Worm (Caenorhabditis elegans) whole organism, young adult: ENCODE results near the gene Y54G2A.7.
A peak's percentile ranks its signal among the peaks of the same experiment; 100 is the strongest.

Experiments used
- B0336.3 ChIP-seq: fragments of 200-800 bp; sonication (Bioruptor generic); IDR thresholded peaks from 2 replicates; pipeline ENCODE4 v1.3.6; 2022; ENCODE audit warnings: missing genetic modification characterization, missing compliant biosample characterization
- C06A6.2 ChIP-seq: fragments of 200-800 bp; sonication (Bioruptor generic); conservative IDR thresholded peaks from 2 replicates; pipeline ENCODE4 v1.3.6; 2022; ENCODE audit warnings: missing genetic modification characterization, missing compliant biosample characterization
- F10E7.11 ChIP-seq: sonication (generic microtip); optimal IDR thresholded peaks from 2 replicates; lab custom pipeline; 2017; ENCODE audit warnings: mild to moderate bottlenecking, missing genetic modification characterization, moderate library complexity, missing compliant biosample characterization
- F23B12.7 ChIP-seq: sonication (generic microtip); optimal IDR thresholded peaks from 2 replicates; lab custom pipeline; 2017; ENCODE audit warnings: missing genetic modification characterization, mild to moderate bottlenecking, missing compliant biosample characterization, antibody characterized with exemption, moderate library complexity; ENCODE audit not compliant: insufficient read depth
- F39B2.1 ChIP-seq: fragments of 200-800 bp; sonication (Bioruptor generic); IDR thresholded peaks from 2 replicates; pipeline ENCODE4 v1.3.6; 2022; ENCODE audit warnings: missing genetic modification reagents, missing genetic modification characterization, missing compliant biosample characterization
- F49E8.2 ChIP-seq: sonication (generic microtip); optimal IDR thresholded peaks from 3 replicates; lab custom pipeline; 2017; ENCODE audit warnings: missing genetic modification characterization, mild to moderate bottlenecking, missing compliant biosample characterization, antibody characterized with exemption, moderate library complexity; ENCODE audit not compliant: insufficient read depth
- F57A8.1 ChIP-seq: fragments of 200-800 bp; sonication (Bioruptor generic); optimal IDR thresholded peaks from 2 replicates; lab custom pipeline; 2018; ENCODE audit warnings: mild to moderate bottlenecking, missing genetic modification characterization, moderate library complexity, missing compliant biosample characterization
- K11D2.4 ChIP-seq: fragments of 200-800 bp; sonication (Bioruptor generic); IDR thresholded peaks from 2 replicates; pipeline ENCODE4 v1.3.6; 2022; ENCODE audit warnings: missing genetic modification reagents, missing genetic modification characterization, missing compliant biosample characterization
- K12H6.12 ChIP-seq: fragments of 200-800 bp; sonication (Bioruptor generic); optimal IDR thresholded peaks from 2 replicates; lab custom pipeline; 2018; ENCODE audit warnings: mild to moderate bottlenecking, missing genetic modification characterization, missing compliant biosample characterization
- T26A5.8 ChIP-seq: sonication (generic microtip); optimal IDR thresholded peaks from 2 replicates; lab custom pipeline; 2016; ENCODE audit warnings: missing genetic modification characterization, missing compliant biosample characterization
- Y67H2A.10 ChIP-seq: fragments of 200-800 bp; sonication (Bioruptor generic); conservative IDR thresholded peaks from 2 replicates; pipeline ENCODE4 v1.3.6; 2022; ENCODE audit warnings: missing genetic modification reagents, missing genetic modification characterization, missing compliant biosample characterization
- Y79H2A.3 ChIP-seq: fragments of 200-800 bp; sonication (Bioruptor generic); conservative IDR thresholded peaks from 2 replicates; pipeline ENCODE4 v1.3.6; 2022; ENCODE audit warnings: missing genetic modification reagents, missing genetic modification characterization, missing compliant biosample characterization
- Y95B8A.8 ChIP-seq: fragments of 200-800 bp; sonication (Bioruptor generic); IDR thresholded peaks from 2 replicates; pipeline ENCODE4 v1.3.6; 2022; ENCODE audit warnings: missing genetic modification reagents, missing genetic modification characterization, missing compliant biosample characterization
- akir-1 ChIP-seq: fragments of 200-800 bp; sonication (Bioruptor generic); optimal IDR thresholded peaks from 2 replicates; lab custom pipeline; 2018; ENCODE audit warnings: mild to moderate bottlenecking, missing genetic modification characterization, moderate library complexity, missing compliant biosample characterization
- athp-1 ChIP-seq: sonication (generic microtip); optimal IDR thresholded peaks from 2 replicates; lab custom pipeline; 2017; ENCODE audit warnings: mild to moderate bottlenecking, missing genetic modification characterization, missing compliant biosample characterization
- attf-5 ChIP-seq: fragments of 200-800 bp; sonication (Bioruptor generic); optimal IDR thresholded peaks from 2 replicates; lab custom pipeline; 2018; ENCODE audit warnings: mild to moderate bottlenecking, missing genetic modification characterization, missing compliant biosample characterization
- attf-6 ChIP-seq: fragments of 200-800 bp; sonication (Bioruptor generic); IDR thresholded peaks from 2 replicates; pipeline ENCODE4 v1.3.6; 2022; ENCODE audit warnings: missing genetic modification reagents, missing genetic modification characterization, missing compliant biosample characterization
- bed-1 ChIP-seq: fragments of 200-800 bp; sonication (Bioruptor generic); IDR thresholded peaks from 2 replicates; pipeline ENCODE4 v1.3.6; 2022; ENCODE audit warnings: missing genetic modification reagents, missing genetic modification characterization, missing compliant biosample characterization
- cebp-1 ChIP-seq, 2 experiments: fragments of 200-800 bp in 1 of 2; sonication (Bioruptor generic) in 1 of 2; sonication (generic microtip) in 1 of 2; IDR thresholded peaks in 1 of 2; optimal IDR thresholded peaks in 1 of 2; 2 replicates each; pipeline versions ENCODE4 v1.3.6 to Lab custom; 2017 to 2022; ENCODE audit warnings: missing compliant biosample characterization in 2 of 2, missing genetic modification characterization in 2 of 2, mild to moderate bottlenecking in 1 of 2, missing genetic modification reagents in 1 of 2, moderate library complexity in 1 of 2
- ceh-100 ChIP-seq: fragments of 200-800 bp; sonication (Bioruptor generic); IDR thresholded peaks from 2 replicates; pipeline ENCODE4 v1.3.6; 2022; ENCODE audit warnings: missing genetic modification reagents, missing genetic modification characterization, missing compliant biosample characterization
- ceh-27 ChIP-seq: fragments of 200-800 bp; sonication (Bioruptor generic); optimal IDR thresholded peaks from 2 replicates; lab custom pipeline; 2018; ENCODE audit warnings: mild to moderate bottlenecking, missing genetic modification characterization, moderate library complexity, missing compliant biosample characterization
- chd-7 ChIP-seq: sonication (generic microtip); optimal IDR thresholded peaks from 2 replicates; lab custom pipeline; 2016; ENCODE audit warnings: mild to moderate bottlenecking, missing genetic modification characterization, moderate library complexity, missing compliant biosample characterization
- dpff-1 ChIP-seq: sonication (generic microtip); optimal IDR thresholded peaks from 2 replicates; lab custom pipeline; 2017; ENCODE audit warnings: mild to moderate bottlenecking, missing genetic modification characterization, missing compliant biosample characterization
- hlh-12 ChIP-seq: sonication (generic microtip); optimal IDR thresholded peaks from 2 replicates; lab custom pipeline; 2016; ENCODE audit warnings: missing genetic modification characterization, missing compliant biosample characterization
- hlh-26 ChIP-seq: fragments of 200-800 bp; sonication (Bioruptor generic); conservative IDR thresholded peaks from 2 replicates; pipeline ENCODE4 v1.3.6; 2022; ENCODE audit warnings: missing genetic modification reagents, missing genetic modification characterization, missing compliant biosample characterization
- hmg-1.2 ChIP-seq: fragments of 200-800 bp; sonication (Bioruptor generic); IDR thresholded peaks from 2 replicates; pipeline ENCODE4 v1.3.6; 2022; ENCODE audit warnings: missing genetic modification reagents, missing genetic modification characterization, missing compliant biosample characterization
- hrde-1 ChIP-seq: sonication (generic microtip); optimal IDR thresholded peaks from 2 replicates; lab custom pipeline; 2016; ENCODE audit warnings: missing genetic modification characterization, mild to moderate bottlenecking, missing compliant biosample characterization, moderate library complexity, missing genotype, missing genetic modification reagents, borderline replicate concordance
- hsf-1 ChIP-seq: fragments of 200-800 bp; sonication (Bioruptor generic); IDR thresholded peaks from 2 replicates; pipeline ENCODE4 v1.3.6; 2022; ENCODE audit warnings: missing genetic modification reagents, missing genetic modification characterization, missing compliant biosample characterization
- lag-1 ChIP-seq: fragments of 200-800 bp; sonication (Bioruptor generic); IDR thresholded peaks from 2 replicates; pipeline ENCODE4 v1.3.6; 2022; ENCODE audit warnings: missing genetic modification reagents, missing genetic modification characterization, missing compliant biosample characterization
- let-526 ChIP-seq: fragments of 200-800 bp; sonication (Bioruptor generic); IDR thresholded peaks from 2 replicates; pipeline ENCODE4 v1.3.6; 2022; ENCODE audit warnings: missing genetic modification reagents, missing genetic modification characterization, missing compliant biosample characterization
- let-607 ChIP-seq, 2 experiments: fragments of 200-800 bp in 1 of 2; sonication (Bioruptor generic) in 1 of 2; sonication (generic microtip) in 1 of 2; optimal IDR thresholded peaks; 2 replicates each; lab custom pipeline; 2016 to 2018; ENCODE audit warnings: mild to moderate bottlenecking in 2 of 2, missing compliant biosample characterization in 2 of 2, missing genetic modification characterization in 2 of 2, moderate library complexity in 2 of 2, missing genotype in 1 of 2
- lin-35 ChIP-seq, 3 experiments: fragments of 150-350 bp in 2 of 3; sonication (generic microtip) in 1 of 3; optimal IDR thresholded peaks; 2 replicates each; lab custom pipeline; 2014 to 2018; ENCODE audit warnings: missing biosample characterization in 3 of 3, missing genetic modification characterization in 3 of 3, missing genetic modification reagents in 3 of 3
- lin-54 ChIP-seq: fragments of 200-800 bp; sonication (Bioruptor generic); optimal IDR thresholded peaks from 2 replicates; lab custom pipeline; 2018; ENCODE audit warnings: mild to moderate bottlenecking, missing genetic modification characterization, missing compliant biosample characterization
- lsl-1 ChIP-seq: fragments of 200-800 bp; sonication (Bioruptor generic); optimal IDR thresholded peaks from 2 replicates; lab custom pipeline; 2018; ENCODE audit warnings: mild to moderate bottlenecking, missing genetic modification characterization, moderate library complexity, missing compliant biosample characterization
- madf-10 ChIP-seq: sonication (generic microtip); optimal IDR thresholded peaks from 2 replicates; lab custom pipeline; 2016; ENCODE audit warnings: mild to moderate bottlenecking, missing genetic modification characterization, missing compliant biosample characterization
- madf-3 ChIP-seq: fragments of 200-800 bp; sonication (Bioruptor generic); IDR thresholded peaks from 2 replicates; pipeline ENCODE4 v1.3.6; 2022; ENCODE audit warnings: missing genetic modification reagents, missing genetic modification characterization, missing compliant biosample characterization
- madf-6 ChIP-seq: fragments of 200-800 bp; sonication (Bioruptor generic); IDR thresholded peaks from 2 replicates; pipeline ENCODE4 v1.3.6; 2022; ENCODE audit warnings: missing genetic modification reagents, missing genetic modification characterization, missing compliant biosample characterization
- mes-4 ChIP-seq: sonication (generic microtip); optimal IDR thresholded peaks from 2 replicates; lab custom pipeline; 2016; ENCODE audit warnings: missing genotype, missing genetic modification characterization, missing compliant biosample characterization
- nfyb-1 ChIP-seq: fragments of 200-800 bp; sonication (Bioruptor generic); IDR thresholded peaks from 2 replicates; pipeline ENCODE4 v1.3.6; 2022; ENCODE audit warnings: missing genetic modification reagents, missing genetic modification characterization, missing compliant biosample characterization
- pbrm-1 ChIP-seq: fragments of 200-800 bp; sonication (Bioruptor generic); IDR thresholded peaks from 2 replicates; pipeline ENCODE4 v1.3.6; 2022; ENCODE audit warnings: missing genetic modification reagents, missing genetic modification characterization, missing compliant biosample characterization
- rpc-1 ChIP-seq, 2 experiments: fragments of 150-350 bp in 1 of 2; sonication (generic microtip) in 1 of 2; optimal IDR thresholded peaks; 2 replicates each; lab custom pipeline; 2014 to 2018; ENCODE audit warnings: missing biosample characterization in 1 of 2, missing genetic modification characterization in 1 of 2, missing genetic modification reagents in 1 of 2, missing genotype in 1 of 2
- somi-1 ChIP-seq: fragments of 200-800 bp; sonication (Bioruptor generic); optimal IDR thresholded peaks from 2 replicates; lab custom pipeline; 2018; ENCODE audit warnings: mild to moderate bottlenecking, missing genetic modification characterization, missing compliant biosample characterization
- tbx-9 ChIP-seq: sonication (generic microtip); optimal IDR thresholded peaks from 2 replicates; lab custom pipeline; 2016; ENCODE audit warnings: borderline replicate concordance, missing genetic modification characterization, inconsistent platforms, missing compliant biosample characterization
- unc-130 ChIP-seq: sonication (generic microtip); optimal IDR thresholded peaks from 2 replicates; lab custom pipeline; 2016; ENCODE audit warnings: missing genetic modification reagents, missing genetic modification characterization, missing compliant biosample characterization
- zfh-2 ChIP-seq: fragments of 200-800 bp; sonication (Bioruptor generic); conservative IDR thresholded peaks from 2 replicates; pipeline ENCODE4 v1.3.6; 2022; ENCODE audit warnings: missing genetic modification reagents, missing genetic modification characterization, missing compliant biosample characterization
- ztf-22 ChIP-seq: fragments of 200-800 bp; sonication (Bioruptor generic); optimal IDR thresholded peaks from 2 replicates; lab custom pipeline; 2018; ENCODE audit warnings: mild to moderate bottlenecking, missing genetic modification characterization, moderate library complexity, missing compliant biosample characterization
- ztf-3 ChIP-seq: fragments of 200-800 bp; sonication (Bioruptor generic); optimal IDR thresholded peaks from 2 replicates; lab custom pipeline; 2018; ENCODE audit warnings: mild to moderate bottlenecking, missing genetic modification characterization, missing compliant biosample characterization

The Y54G2A.7 gene

DNA sequence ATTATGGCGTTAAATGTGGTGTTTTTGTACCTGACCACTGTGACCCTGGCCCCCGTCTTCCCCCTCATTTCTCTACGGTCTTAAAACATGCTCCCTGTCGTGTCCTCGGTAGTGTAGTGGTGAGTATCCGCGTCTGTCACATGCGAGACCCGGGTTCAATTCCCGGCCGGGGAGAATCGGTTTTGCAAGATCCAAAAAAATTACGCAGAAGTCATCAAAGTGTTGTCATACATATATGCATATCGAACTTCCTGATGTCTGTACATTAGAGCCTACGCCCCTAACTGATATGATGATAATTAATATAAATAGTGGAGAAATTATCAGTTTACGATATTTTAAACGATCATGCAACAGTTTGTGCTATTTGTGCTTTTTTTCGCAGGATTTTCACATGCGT, 32.9 kb upstream of the Y54G2A.7 start, which contains the start of gene Y54G2A.45 (continued):
- TF ChIP-seq hrde-1 (tag; lab: Kevin White, UChicago) (peak; percentile 87), madf-6 (GFP tag; lab: Robert Waterston, UW) (peak; percentile 64), hlh-26 (GFP tag; lab: Robert Waterston, UW) (no peak), F39B2.1 (no peak), ztf-22 (GFP tag; lab: Kevin White, UChicago) (peak; percentile 90), ztf-3 (GFP tag; lab: Kevin White, UChicago) (peak; percentile 24), hsf-1 (GFP tag; lab: Robert Waterston, UW) (peak; percentile 63; the same call in 1 of the 2 replicates), ceh-27 (GFP tag; lab: Kevin White, UChicago) (peak; percentile 20), unc-130 (GFP tag; lab: Kevin White, UChicago) (peak; percentile 57), madf-10 (tag; lab: Kevin White, UChicago) (peak; percentile 86), rpc-1 (optimal IDR thresholded peaks at IDR 0.05; lab: Kevin White, UChicago) (peak; percentile 93), rpc-1 (tag; optimal IDR thresholded peaks at IDR 0.05; lab: Kevin White, UChicago) (peak; percentile 95), lin-35 (GFP tag; optimal IDR thresholded peaks at IDR 0.05; lab: Kevin White, UChicago) (peak in 2 of 3 experiments; percentile 35 to 40), madf-3 (GFP tag; lab: Robert Waterston, UW) (no peak), Y79H2A.3 (GFP tag; lab: Robert Waterston, UW) (no peak), F10E7.11 (tag; lab: Kevin White, UChicago) (no peak), dpff-1 (tag; lab: Kevin White, UChicago) (no peak), hlh-12 (tag; lab: Kevin White, UChicago) (peak; percentile 20), F23B12.7 (peak; percentile 80), somi-1 (GFP tag; lab: Kevin White, UChicago) (no peak), cebp-1 (GFP tag; IDR thresholded peaks at IDR 0.05; lab: Robert Waterston, UW) (no peak), cebp-1 (tag; optimal IDR thresholded peaks at IDR 0.05; lab: Kevin White, UChicago) (peak; percentile 74), T26A5.8 (tag; lab: Kevin White, UChicago) (peak; percentile 48), attf-5 (peak; percentile 43), F57A8.1 (GFP tag; lab: Kevin White, UChicago) (no peak), let-607 (tag; optimal IDR thresholded peaks at IDR 0.05; lab: Kevin White, UChicago) (peak; percentile 44 to 65), athp-1 (tag; lab: Kevin White, UChicago) (peak; percentile 60), ceh-100 (GFP tag; lab: Robert Waterston, UW) (peak; percentile 53), bed-1 (GFP tag; lab: Robert Waterston, UW) (no peak), C06A6.2 (no peak), mes-4 (tag; lab: Kevin White, UChicago) (peak; percentile 74), lin-54 (GFP tag; lab: Kevin White, UChicago) (peak; percentile 72), chd-7 (tag; lab: Kevin White, UChicago) (peak; percentile 67), Y67H2A.10 (GFP tag; lab: Robert Waterston, UW) (no peak), lsl-1 (GFP tag; lab: Kevin White, UChicago) (peak; percentile 59), Y95B8A.8 (GFP tag; lab: Robert Waterston, UW) (peak; percentile 76; the same call in 1 of the 2 replicates), tbx-9 (no peak), hmg-1.2 (GFP tag; lab: Robert Waterston, UW) (peak; percentile 64), attf-6 (GFP tag; lab: Robert Waterston, UW) (0 out of 2 replicates have a peak, but pooled peaks have one; percentile 52), akir-1 (GFP tag; lab: Kevin White, UChicago) (no peak), zfh-2 (peak; percentile 56; the same call in 1 of the 2 replicates), let-526 (GFP tag; lab: Robert Waterston, UW) (no peak), B0336.3 (GFP tag; lab: Robert Waterston, UW) (peak; percentile 83), nfyb-1 (GFP tag; lab: Robert Waterston, UW) (peak; percentile 78), lag-1 (GFP tag; lab: Robert Waterston, UW) (no peak), pbrm-1 (GFP tag; lab: Robert Waterston, UW) (peak; percentile 76), K12H6.12 (peak; percentile 13), K11D2.4 (GFP tag; lab: Robert Waterston, UW) (peak; percentile 56; the same call in 1 of the 2 replicates), F49E8.2 (tag; lab: Kevin White, UChicago) (peak; percentile 79)
